Fruit fly (Drosophila melanogaster) whole organism, wandering third instar larva: ENCODE measurements around the gene CG6244.

ENCODE experiments used
- Abd-B ChIP-seq: fragments of >200 bp; optimal IDR thresholded peaks from 2 replicates; lab custom pipeline; 2017; ENCODE audit warnings: missing biosample characterization, missing genetic modification characterization
- CG32264 ChIP-seq: fragments of 200-800 bp; sonication (Bioruptor generic); optimal IDR thresholded peaks from 2 replicates; lab custom pipeline; 2016; ENCODE audit warnings: missing biosample characterization, missing genetic modification characterization
- CG9705 ChIP-seq: fragments of 200-800 bp; sonication (Bioruptor generic); optimal IDR thresholded peaks from 2 replicates; lab custom pipeline; 2018; ENCODE audit warnings: missing biosample characterization, mild to moderate bottlenecking, missing genetic modification characterization
- CrebA ChIP-seq: fragments of 200-800 bp; sonication (Bioruptor generic); optimal IDR thresholded peaks from 2 replicates; lab custom pipeline; 2016; ENCODE audit warnings: missing biosample characterization, mild to moderate bottlenecking, missing genetic modification characterization, borderline replicate concordance
- Dfd ChIP-seq: fragments of >200 bp; optimal IDR thresholded peaks from 2 replicates; lab custom pipeline; 2017; ENCODE audit warnings: missing biosample characterization, missing genetic modification characterization
- Dif ChIP-seq: fragments of 200-275, 200-300 bp; sonication (Bioruptor generic); optimal IDR thresholded peaks from 2 replicates; lab custom pipeline; 2018; ENCODE audit warnings: missing biosample characterization, missing genetic modification characterization; ENCODE audit not compliant: partially characterized antibody
- HLH106 ChIP-seq: fragments of 200-800 bp; optimal IDR thresholded peaks from 3 replicates; lab custom pipeline; 2019; ENCODE audit warnings: missing biosample characterization, mild to moderate bottlenecking, missing genetic modification characterization, moderate library complexity
- Hr78 ChIP-seq: fragments of >200 bp; optimal IDR thresholded peaks from 2 replicates; lab custom pipeline; 2017; ENCODE audit warnings: missing biosample characterization, missing genetic modification characterization
- Hr83 ChIP-seq: fragments of 200-300 bp; sonication (Bioruptor generic); optimal IDR thresholded peaks from 2 replicates; lab custom pipeline; 2016; ENCODE audit warnings: missing biosample characterization, mild to moderate bottlenecking, missing genetic modification characterization, moderate library complexity; ENCODE audit not compliant: poor library complexity, severe bottlenecking
- Mio ChIP-seq: sonication (Bioruptor generic); optimal IDR thresholded peaks from 2 replicates; lab custom pipeline; 2016; ENCODE audit warnings: missing biosample characterization, missing genetic modification characterization
- Myc ChIP-seq: fragments of >200 bp; optimal IDR thresholded peaks from 2 replicates; lab custom pipeline; 2017
- OdsH ChIP-seq: fragments of 200-800 bp; sonication (Bioruptor generic); optimal IDR thresholded peaks from 2 replicates; lab custom pipeline; 2016; ENCODE audit warnings: missing biosample characterization, mild to moderate bottlenecking, missing genetic modification characterization
- Rel ChIP-seq, 2 experiments: fragments of 200-800 bp; sonication (Bioruptor generic) in 1 of 2; optimal IDR thresholded peaks; 2 replicates in 1 of 2; 3 replicates in 1 of 2; lab custom pipeline; 2016 to 2019; ENCODE audit warnings: mild to moderate bottlenecking in 2 of 2, missing biosample characterization in 2 of 2, missing genetic modification characterization in 2 of 2, moderate library complexity in 1 of 2
- Sp1 ChIP-seq: fragments of 200-800 bp; sonication (Bioruptor generic); optimal IDR thresholded peaks from 3 replicates; lab custom pipeline; 2019; ENCODE audit warnings: missing biosample characterization, mild to moderate bottlenecking, missing genetic modification characterization, moderate library complexity
- Vsx2 ChIP-seq: fragments of 200-300, 225-300 bp; sonication (Bioruptor generic); optimal IDR thresholded peaks from 2 replicates; lab custom pipeline; 2018; ENCODE audit warnings: missing biosample characterization, missing genetic modification characterization; ENCODE audit not compliant: partially characterized antibody
- br ChIP-seq: fragments of 200-800 bp; sonication (Bioruptor generic); optimal IDR thresholded peaks from 2 replicates; lab custom pipeline; 2016; ENCODE audit warnings: missing biosample characterization, missing genetic modification characterization
- brk ChIP-seq: fragments of 200-800 bp; sonication (Bioruptor generic); optimal IDR thresholded peaks from 2 replicates; lab custom pipeline; 2016; ENCODE audit warnings: missing biosample characterization, mild to moderate bottlenecking, missing genetic modification characterization
- dl ChIP-seq, 2 experiments: fragments of 175-275, 200-275 bp in 1 of 2; fragments of 200-275 bp in 1 of 2; sonication (Bioruptor generic); optimal IDR thresholded peaks; lab custom pipeline; 2018; ENCODE audit warnings: mild to moderate bottlenecking in 2 of 2, missing biosample characterization in 2 of 2, missing genetic modification characterization in 2 of 2, moderate library complexity in 2 of 2; ENCODE audit not compliant: partially characterized antibody in 2 of 2, insufficient read depth in 1 of 2
- dmrt93B ChIP-seq: fragments of 200-800 bp; sonication (Bioruptor generic); optimal IDR thresholded peaks from 2 replicates; lab custom pipeline; 2018; ENCODE audit warnings: missing biosample characterization, mild to moderate bottlenecking, missing genetic modification characterization
- dsf ChIP-seq: sonication (Bioruptor generic); optimal IDR thresholded peaks from 2 replicates; lab custom pipeline; 2016; ENCODE audit warnings: missing biosample characterization, missing genetic modification characterization, borderline replicate concordance
- ey ChIP-seq: fragments of 200-800 bp; sonication (Bioruptor generic); optimal IDR thresholded peaks from 2 replicates; lab custom pipeline; 2016; ENCODE audit warnings: missing biosample characterization, missing genetic modification characterization
- foxo ChIP-seq, 2 experiments: fragments of 200-800 bp; sonication (Bioruptor generic); optimal IDR thresholded peaks; 2 replicates in 1 of 2; 3 replicates in 1 of 2; lab custom pipeline; 2016 to 2017; ENCODE audit warnings: missing biosample characterization in 2 of 2, missing genetic modification characterization in 2 of 2
- fru ChIP-seq: fragments of 200-800 bp; sonication (Bioruptor generic); optimal IDR thresholded peaks from 3 replicates; lab custom pipeline; 2016; ENCODE audit warnings: missing biosample characterization, mild to moderate bottlenecking, missing genetic modification characterization
- h ChIP-seq: fragments of 200-800 bp; sonication (Bioruptor generic); optimal IDR thresholded peaks from 3 replicates; lab custom pipeline; 2016; ENCODE audit warnings: missing biosample characterization, mild to moderate bottlenecking, missing genetic modification characterization
- jim ChIP-seq: fragments of 175-275, 200-325 bp; sonication (Bioruptor generic); optimal IDR thresholded peaks from 2 replicates; lab custom pipeline; 2016; ENCODE audit warnings: missing biosample characterization, mild to moderate bottlenecking, missing genetic modification characterization
- lola ChIP-seq: fragments of >200 bp; optimal IDR thresholded peaks from 2 replicates; lab custom pipeline; 2017; ENCODE audit warnings: missing biosample characterization, missing genetic modification characterization
- pan ChIP-seq: fragments of >200 bp; optimal IDR thresholded peaks from 2 replicates; lab custom pipeline; 2017
- psq ChIP-seq: fragments of 200-800 bp; sonication (Bioruptor generic); optimal IDR thresholded peaks from 3 replicates; lab custom pipeline; 2017; ENCODE audit warnings: missing biosample characterization, mild to moderate bottlenecking, missing genetic modification characterization, moderate library complexity
- rgr ChIP-seq: fragments of 200-800 bp; sonication (Bioruptor generic); optimal IDR thresholded peaks from 3 replicates; lab custom pipeline; 2016; ENCODE audit warnings: missing biosample characterization, mild to moderate bottlenecking, missing genetic modification characterization
- sv ChIP-seq: fragments of 200-800 bp; sonication (Bioruptor generic); optimal IDR thresholded peaks from 3 replicates; lab custom pipeline; 2016; ENCODE audit warnings: missing biosample characterization, missing genetic modification characterization
- tai ChIP-seq: sonication (Bioruptor generic); optimal IDR thresholded peaks from 2 replicates; lab custom pipeline; 2016; ENCODE audit warnings: missing biosample characterization, missing genetic modification characterization
- usp ChIP-seq: fragments of >200 bp; optimal IDR thresholded peaks from 2 replicates; lab custom pipeline; 2017; ENCODE audit warnings: missing biosample characterization, missing genetic modification characterization
- woc ChIP-seq: sonication (Bioruptor generic); optimal IDR thresholded peaks from 2 replicates; lab custom pipeline; 2016; ENCODE audit warnings: missing biosample characterization, mild to moderate bottlenecking, missing genetic modification characterization

Gene CG6244

dm6 chr3L:15808022-15808421 lies at the start of gene CG6244:
TSS of gene CG6244 (plus strand) at chr3L:15808322.
- no peak for TF ChIP-seq Rel (GFP tag; optimal IDR thresholded peaks at IDR 0.05; lab: Kevin White, UChicago)
- TF ChIP-seq Rel (tag; optimal IDR thresholded peaks at IDR 0.05; lab: Kevin White, UChicago), result no peak
- TF ChIP-seq br (GFP tag; lab: Kevin White, UChicago), result no peak
- no peak for TF ChIP-seq fru
- no peak for TF ChIP-seq dmrt93B (GFP tag; lab: Kevin White, UChicago)
- TF ChIP-seq rgr (GFP tag; lab: Kevin White, UChicago), result no peak
- TF ChIP-seq woc (GFP tag; lab: Kevin White, UChicago), result no peak
- TF ChIP-seq Myc (lab: Kevin White, UChicago), result no peak
- TF ChIP-seq dl (GFP tag; optimal IDR thresholded peaks at IDR 0.05; lab: Kevin White, UChicago; ENCODE audit: insufficient read depth in 1 of 2, partially characterized antibody in 2 of 2), result no peak
- no peak for TF ChIP-seq CG32264 (GFP tag; lab: Kevin White, UChicago)
- no peak for TF ChIP-seq pan (lab: Kevin White, UChicago)
- no peak for TF ChIP-seq tai (GFP tag; lab: Kevin White, UChicago)
- TF ChIP-seq lola (GFP tag; lab: Kevin White, UChicago), result no peak
- TF ChIP-seq CG9705, result no peak
- no peak for TF ChIP-seq CrebA (GFP tag; lab: Kevin White, UChicago)
- TF ChIP-seq psq, result no peak
- no peak for TF ChIP-seq Hr83 (GFP tag; lab: Kevin White, UChicago)

- TF ChIP-seq tai (GFP tag; lab: Kevin White, UChicago) (no peak), CG32264 (GFP tag; lab: Kevin White, UChicago) (no peak), HLH106 (tag; lab: Kevin White, UChicago) (no peak), CG9705 (no peak), Hr83 (GFP tag; lab: Kevin White, UChicago) (no peak), ey (GFP tag; lab: Kevin White, UChicago) (no peak), Mio (GFP tag; lab: Kevin White, UChicago) (no peak), psq (no peak), dl (GFP tag; optimal IDR thresholded peaks at IDR 0.05; lab: Kevin White, UChicago; ENCODE audit: insufficient read depth in 1 of 2, partially characterized antibody in 2 of 2) (no peak), usp (GFP tag; lab: Kevin White, UChicago) (no peak), Rel (GFP tag; optimal IDR thresholded peaks at IDR 0.05; lab: Kevin White, UChicago) (no peak), Rel (tag; optimal IDR thresholded peaks at IDR 0.05; lab: Kevin White, UChicago) (no peak), dmrt93B (GFP tag; lab: Kevin White, UChicago) (no peak), Vsx2 (no peak), Dfd (GFP tag; lab: Kevin White, UChicago) (no peak), h (GFP tag; lab: Kevin White, UChicago) (no peak), lola (GFP tag; lab: Kevin White, UChicago) (no peak), sv (GFP tag; lab: Kevin White, UChicago) (no peak), br (GFP tag; lab: Kevin White, UChicago) (no peak), jim (GFP tag; lab: Kevin White, UChicago) (no peak)
Observed at dm6 chr3L:15758668-15759067, 49.5 kb upstream of the CG6244 start.

DNA sequence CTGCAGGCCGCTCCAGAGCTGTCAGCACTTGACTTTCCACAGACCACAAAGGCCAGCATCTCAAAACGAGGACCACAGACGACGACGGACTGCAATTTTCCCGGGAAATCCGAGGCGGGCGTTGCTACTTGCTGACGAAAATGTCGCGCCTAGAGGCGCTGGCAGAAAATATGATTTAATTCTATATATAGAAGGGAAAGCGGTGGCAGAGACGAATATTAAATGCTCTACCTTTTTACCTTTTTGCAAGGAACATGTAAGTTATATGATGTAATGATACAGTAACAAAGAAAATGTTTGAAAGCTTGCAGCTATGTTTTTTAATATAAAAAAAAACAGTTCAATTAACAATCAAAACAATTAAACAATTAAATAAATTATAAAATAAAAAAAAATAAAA lies 47.7 kb upstream of the CG6244 start:
- TF ChIP-seq Vsx2, result no peak
- TF ChIP-seq Abd-B (GFP tag; lab: Kevin White, UChicago), result no peak
- TF ChIP-seq dsf (GFP tag; lab: Kevin White, UChicago), result no peak
- TF ChIP-seq Hr83 (GFP tag; lab: Kevin White, UChicago), result no peak
- no peak for TF ChIP-seq CG9705
- TF ChIP-seq Hr78, result no peak
- TF ChIP-seq sv (GFP tag; lab: Kevin White, UChicago), result no peak
- no peak for TF ChIP-seq Dif (GFP tag; lab: Kevin White, UChicago)
- TF ChIP-seq foxo (GFP tag; optimal IDR thresholded peaks at IDR 0.05; lab: Kevin White, UChicago), result no peak
- no peak for TF ChIP-seq Myc (lab: Kevin White, UChicago)
- no peak for TF ChIP-seq Sp1 (GFP tag; lab: Kevin White, UChicago)
- TF ChIP-seq CG32264 (GFP tag; lab: Kevin White, UChicago), result no peak

- TF ChIP-seq fru, result no peak
- TF ChIP-seq foxo (GFP tag; optimal IDR thresholded peaks at IDR 0.05; lab: Kevin White, UChicago), result peak in 1 of 2 experiments; percentile 32
- TF ChIP-seq h (GFP tag; lab: Kevin White, UChicago), result peak; percentile 21
- TF ChIP-seq HLH106 (tag; lab: Kevin White, UChicago), result peak; percentile 64
- peak; percentile 25 for TF ChIP-seq OdsH (GFP tag; lab: Kevin White, UChicago)
- peak; percentile 27 for TF ChIP-seq psq
- peak; percentile 4 for TF ChIP-seq brk
- no peak for TF ChIP-seq Hr83 (GFP tag; lab: Kevin White, UChicago)
- no peak for TF ChIP-seq ey (GFP tag; lab: Kevin White, UChicago)
- TF ChIP-seq dmrt93B (GFP tag; lab: Kevin White, UChicago), result peak; percentile 29
- TF ChIP-seq Rel (GFP tag; optimal IDR thresholded peaks at IDR 0.05; lab: Kevin White, UChicago), result no peak
- no peak for TF ChIP-seq Rel (tag; optimal IDR thresholded peaks at IDR 0.05; lab: Kevin White, UChicago)
- peak; percentile 53 for TF ChIP-seq Sp1 (GFP tag; lab: Kevin White, UChicago)
Observed at dm6 chr3L:15761918-15762317, 46.2 kb upstream of the CG6244 start.
